Worm (Caenorhabditis elegans): ENCODE measurements around the gene R05D8.7.

DNA sequence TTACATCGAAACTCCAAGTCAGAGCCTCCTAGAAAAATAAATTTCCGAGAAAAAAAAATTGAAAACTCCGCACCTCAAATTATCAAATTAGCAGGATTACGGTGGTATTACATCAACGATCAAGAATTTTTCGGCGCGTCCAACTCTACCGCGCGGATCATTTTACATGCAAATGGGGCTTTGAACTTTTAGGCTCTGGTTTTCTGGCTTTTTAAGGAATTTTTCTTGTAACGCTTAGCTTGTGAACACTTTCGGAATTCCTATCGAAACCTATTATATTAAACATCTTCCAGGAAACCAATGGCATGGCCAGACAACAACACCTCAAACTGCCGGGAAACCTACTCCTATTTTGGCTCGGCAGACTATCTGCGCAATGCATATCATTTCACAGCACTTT is 8.6 kb upstream of the R05D8.7 start, which contains the start of gene srh-56:
- no peak for TF ChIP-seq tab-1 (GFP tag; IDR thresholded peaks at IDR 0.05)
- no peak for TF ChIP-seq klf-2 (GFP tag; conservative IDR thresholded peaks at IDR 0.05)
- TF ChIP-seq flt-1 (GFP tag; IDR thresholded peaks at IDR 0.05) = no peak
- no peak for TF ChIP-seq T22C8.4 (GFP tag; IDR thresholded peaks at IDR 0.05)
- TF ChIP-seq ztf-29 (GFP tag; IDR thresholded peaks at IDR 0.05) = no peak
- TF ChIP-seq cog-1 (tag; optimal IDR thresholded peaks at IDR 0.05) = no peak
- TF ChIP-seq med-1 (GFP tag; optimal IDR thresholded peaks at IDR 0.05; ENCODE audit: insufficient read depth) = no peak
- no peak for TF ChIP-seq ztf-23 (GFP tag; IDR thresholded peaks at IDR 0.05)
